Worm (Caenorhabditis elegans) whole organism, L2 larva: ENCODE measurements around the gene T07D3.4.

Experiments
- ama-1 ChIP-seq: fragments of 150-350 bp; optimal IDR thresholded peaks from 2 replicates; lab custom pipeline; 2018; ENCODE audit warnings: inconsistent platforms
- snpc-4 ChIP-seq: fragments of 150-350 bp; optimal IDR thresholded peaks from 2 replicates; lab custom pipeline; 2014; ENCODE audit warnings: missing biosample characterization, missing genetic modification characterization

DNA sequence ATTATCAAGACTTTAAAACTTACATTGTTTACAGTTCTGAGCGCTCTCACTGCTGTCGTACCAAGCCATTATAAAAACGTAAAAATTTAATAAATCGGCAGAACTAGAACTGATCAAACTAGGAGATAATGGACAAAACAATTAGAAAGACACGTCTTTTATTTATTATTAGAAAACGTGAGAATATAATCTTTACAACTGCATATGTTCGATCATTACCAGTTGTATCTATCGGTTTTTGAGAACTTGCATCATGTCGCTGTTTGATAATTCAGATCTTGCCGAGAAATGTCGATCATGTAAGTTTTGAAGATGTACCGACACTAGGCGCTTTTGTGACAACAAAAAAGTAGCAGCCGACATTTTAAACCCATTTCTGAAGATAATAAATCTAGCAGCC, 42.5 kb upstream of the T07D3.4 start, which contains the start of gene F28A10.7:
- no peak for TF ChIP-seq ama-1 (lab: Kevin White, UChicago)
- TF ChIP-seq snpc-4 (tag; lab: Kevin White, UChicago), result no peak
